Worm (Caenorhabditis elegans) whole organism, L1 larva: ENCODE measurements around the gene acer-1.

Source experiments
- C04F5.9 ChIP-seq: sonication (generic microtip); optimal IDR thresholded peaks from 2 replicates; lab custom pipeline; 2016; ENCODE audit warnings: missing genetic modification characterization, missing compliant biosample characterization
- C16A3.4 ChIP-seq: fragments of 150-350 bp; optimal IDR thresholded peaks from 2 replicates; lab custom pipeline; 2014; ENCODE audit warnings: missing biosample characterization, missing genetic modification characterization
- C34B4.2 ChIP-seq: sonication (generic microtip); optimal IDR thresholded peaks from 2 replicates; lab custom pipeline; 2017; ENCODE audit warnings: mild to moderate bottlenecking, missing genetic modification characterization, missing compliant biosample characterization
- aha-1 ChIP-seq: fragments of 150-350 bp; optimal IDR thresholded peaks from 2 replicates; lab custom pipeline; 2014; ENCODE audit warnings: missing biosample characterization, missing genetic modification characterization
- ama-1 ChIP-seq: fragments of 150-350 bp; optimal IDR thresholded peaks from 2 replicates; lab custom pipeline; 2014
- blmp-1 ChIP-seq: fragments of 150-350 bp; optimal IDR thresholded peaks from 2 replicates; lab custom pipeline; 2014; ENCODE audit warnings: missing biosample characterization, missing genetic modification characterization
- ceh-63 ChIP-seq: fragments of 200-800 bp; sonication (Bioruptor generic); optimal IDR thresholded peaks from 2 replicates; lab custom pipeline; 2018; ENCODE audit warnings: mild to moderate bottlenecking, missing genetic modification characterization, missing compliant biosample characterization
- ceh-8 ChIP-seq: fragments of 200-800 bp; sonication (Bioruptor generic); optimal IDR thresholded peaks from 2 replicates; lab custom pipeline; 2018; ENCODE audit warnings: mild to moderate bottlenecking, missing genetic modification characterization, moderate library complexity, missing compliant biosample characterization
- ceh-82 ChIP-seq, 3 experiments: fragments of 150-350 bp in 1 of 3; sonication (generic microtip) in 2 of 3; optimal IDR thresholded peaks; 2 replicates each; lab custom pipeline; 2014 to 2017; ENCODE audit warnings: missing biosample characterization in 3 of 3, missing genetic modification characterization in 3 of 3
- ceh-88 ChIP-seq: fragments of 200-800 bp; sonication (Bioruptor generic); IDR thresholded peaks from 2 replicates; pipeline ENCODE4 v1.3.6; 2022; ENCODE audit warnings: missing genetic modification characterization, missing compliant biosample characterization
- dpl-1 ChIP-seq, 3 experiments: fragments of 150-350 bp in 2 of 3; sonication (generic microtip) in 1 of 3; optimal IDR thresholded peaks; 2 replicates each; lab custom pipeline; 2014 to 2017; ENCODE audit warnings: missing biosample characterization in 3 of 3, missing genetic modification characterization in 3 of 3, missing genetic modification reagents in 3 of 3
- dsc-1 ChIP-seq: sonication (generic microtip); optimal IDR thresholded peaks from 2 replicates; lab custom pipeline; 2016; ENCODE audit warnings: mild to moderate bottlenecking, missing genetic modification characterization, missing compliant biosample characterization
- elt-2 ChIP-seq: sonication (generic microtip); optimal IDR thresholded peaks from 2 replicates; lab custom pipeline; 2016; ENCODE audit warnings: missing genetic modification characterization, mild to moderate bottlenecking, inconsistent platforms, missing compliant biosample characterization, missing genetic modification reagents
- fkh-10 ChIP-seq: sonication (generic microtip); optimal IDR thresholded peaks from 2 replicates; lab custom pipeline; 2017; ENCODE audit warnings: missing biosample characterization, missing genetic modification reagents, missing genetic modification characterization
- fkh-4 ChIP-seq: sonication (generic microtip); optimal IDR thresholded peaks from 2 replicates; lab custom pipeline; 2016; ENCODE audit warnings: missing compliant biosample characterization, missing genetic modification characterization, borderline replicate concordance
- fkh-8 ChIP-seq: sonication (generic microtip); optimal IDR thresholded peaks from 2 replicates; lab custom pipeline; 2016; ENCODE audit warnings: mild to moderate bottlenecking, missing genetic modification characterization, missing compliant biosample characterization
- grh-1 ChIP-seq: fragments of 200-800 bp; sonication (Bioruptor generic); IDR thresholded peaks from 2 replicates; pipeline ENCODE4 v1.3.6; 2022; ENCODE audit warnings: missing genetic modification reagents, missing genetic modification characterization, missing compliant biosample characterization
- hlh-17 ChIP-seq: fragments of 200-800 bp; sonication (Bioruptor generic); optimal IDR thresholded peaks from 2 replicates; lab custom pipeline; 2018; ENCODE audit warnings: missing genetic modification characterization, mild to moderate bottlenecking, missing compliant biosample characterization, moderate library complexity, borderline replicate concordance
- hlh-4 ChIP-seq: sonication (generic microtip); optimal IDR thresholded peaks from 2 replicates; lab custom pipeline; 2016; ENCODE audit warnings: mild to moderate bottlenecking, missing genetic modification characterization, missing compliant biosample characterization
- irx-1 ChIP-seq: sonication (generic microtip); optimal IDR thresholded peaks from 2 replicates; lab custom pipeline; 2016; ENCODE audit warnings: missing genetic modification characterization, missing compliant biosample characterization
- isw-1 ChIP-seq: fragments of 200-800 bp; sonication (Bioruptor generic); IDR thresholded peaks from 2 replicates; pipeline ENCODE4 v1.3.6; 2022; ENCODE audit warnings: missing genetic modification characterization, missing compliant biosample characterization
- lin-13 ChIP-seq: fragments of 150-350 bp; optimal IDR thresholded peaks from 2 replicates; lab custom pipeline; 2014; ENCODE audit warnings: missing biosample characterization, missing genetic modification reagents, missing genetic modification characterization
- lin-15B ChIP-seq: fragments of 150-350 bp; sonication (generic microtip); optimal IDR thresholded peaks from 3 replicates; lab custom pipeline; 2014; ENCODE audit warnings: missing biosample characterization, missing genetic modification characterization
- lir-3 ChIP-seq: sonication (generic microtip); optimal IDR thresholded peaks from 2 replicates; lab custom pipeline; 2016; ENCODE audit warnings: mild to moderate bottlenecking, missing genetic modification characterization, moderate library complexity, missing compliant biosample characterization; ENCODE audit not compliant: poor library complexity
- lsy-2 ChIP-seq, 2 experiments: fragments of 150-350 bp; optimal IDR thresholded peaks; 2 replicates each; lab custom pipeline; 2014; ENCODE audit warnings: missing biosample characterization in 2 of 2, missing genetic modification characterization in 2 of 2
- mab-9 ChIP-seq: fragments of 200-800 bp; sonication (Bioruptor generic); IDR thresholded peaks from 2 replicates; pipeline ENCODE4 v1.3.6; 2022; ENCODE audit warnings: missing genetic modification reagents, missing genetic modification characterization, missing compliant biosample characterization
- mdl-1 ChIP-seq, 2 experiments: fragments of 150-350 bp; optimal IDR thresholded peaks; 2 replicates each; lab custom pipeline; 2014 to 2017; ENCODE audit warnings: missing biosample characterization in 2 of 2, missing genetic modification characterization in 2 of 2, inconsistent platforms in 1 of 2
- mef-2 ChIP-seq: fragments of 150-350 bp; optimal IDR thresholded peaks from 2 replicates; lab custom pipeline; 2014; ENCODE audit warnings: missing biosample characterization, missing genetic modification characterization
- mep-1 ChIP-seq: fragments of 150-350 bp; optimal IDR thresholded peaks from 2 replicates; lab custom pipeline; 2014; ENCODE audit warnings: missing biosample characterization, missing genetic modification characterization
- nhr-11 ChIP-seq: fragments of 150-350 bp; optimal IDR thresholded peaks from 2 replicates; lab custom pipeline; 2014; ENCODE audit warnings: missing biosample characterization, missing genetic modification characterization
- nhr-19 ChIP-seq: fragments of 200-800 bp; sonication (Bioruptor generic); conservative IDR thresholded peaks from 2 replicates; pipeline ENCODE4 v1.3.6; 2022; ENCODE audit warnings: missing genetic modification characterization, missing compliant biosample characterization
- nhr-28 ChIP-seq: fragments of 150-350 bp; optimal IDR thresholded peaks from 2 replicates; lab custom pipeline; 2014; ENCODE audit warnings: missing biosample characterization, missing genetic modification characterization
- nhr-77 ChIP-seq: fragments of 150-350 bp; optimal IDR thresholded peaks from 2 replicates; lab custom pipeline; 2014; ENCODE audit warnings: missing biosample characterization, missing genetic modification characterization
- nhr-84 ChIP-seq: sonication (generic microtip); optimal IDR thresholded peaks from 2 replicates; lab custom pipeline; 2017; ENCODE audit warnings: missing biosample characterization, missing genetic modification characterization
- nhr-90 ChIP-seq: sonication (generic microtip); optimal IDR thresholded peaks from 2 replicates; lab custom pipeline; 2016; ENCODE audit warnings: mild to moderate bottlenecking, missing genetic modification characterization, missing compliant biosample characterization; ENCODE audit not compliant: poor library complexity
- pag-3 ChIP-seq: sonication (generic microtip); optimal IDR thresholded peaks from 2 replicates; lab custom pipeline; 2017; ENCODE audit warnings: missing genetic modification characterization, mild to moderate bottlenecking, missing compliant biosample characterization, antibody characterized with exemption, borderline replicate concordance; ENCODE audit not compliant: insufficient read depth
- pqm-1 ChIP-seq: sonication (generic microtip); optimal IDR thresholded peaks from 3 replicates; lab custom pipeline; 2017; ENCODE audit warnings: missing biosample characterization, missing genetic modification characterization
- rnt-1 ChIP-seq: sonication (generic microtip); optimal IDR thresholded peaks from 2 replicates; lab custom pipeline; 2016; ENCODE audit warnings: mild to moderate bottlenecking, missing genetic modification characterization, moderate library complexity, missing compliant biosample characterization
- snpc-4 ChIP-seq: fragments of 150-350 bp; optimal IDR thresholded peaks from 2 replicates; lab custom pipeline; 2014; ENCODE audit warnings: missing biosample characterization, missing genetic modification characterization
- snu-23 ChIP-seq: sonication (generic microtip); optimal IDR thresholded peaks from 2 replicates; lab custom pipeline; 2016; ENCODE audit warnings: missing genetic modification characterization, missing compliant biosample characterization
- sox-4 ChIP-seq: sonication (generic microtip); optimal IDR thresholded peaks from 2 replicates; lab custom pipeline; 2016; ENCODE audit warnings: missing genetic modification characterization, missing compliant biosample characterization
- sup-37 ChIP-seq: fragments of 200-800 bp; sonication (Bioruptor generic); optimal IDR thresholded peaks from 2 replicates; lab custom pipeline; 2018; ENCODE audit warnings: mild to moderate bottlenecking, missing genetic modification characterization, missing compliant biosample characterization
- tbx-2 ChIP-seq: sonication (generic microtip); optimal IDR thresholded peaks from 2 replicates; lab custom pipeline; 2016; ENCODE audit warnings: missing genetic modification characterization, missing compliant biosample characterization
- tlp-1 ChIP-seq: fragments of 150-350 bp; optimal IDR thresholded peaks from 2 replicates; lab custom pipeline; 2014; ENCODE audit warnings: missing biosample characterization, missing genetic modification characterization
- unc-130 ChIP-seq: fragments of 150-350 bp; optimal IDR thresholded peaks from 2 replicates; lab custom pipeline; 2017; ENCODE audit warnings: missing biosample characterization, missing genetic modification characterization, inconsistent platforms
- unc-30 ChIP-seq: sonication (generic microtip); optimal IDR thresholded peaks from 2 replicates; lab custom pipeline; 2017; ENCODE audit warnings: missing biosample characterization, missing genetic modification characterization
- unc-62 ChIP-seq: fragments of 150-350 bp; optimal IDR thresholded peaks from 2 replicates; lab custom pipeline; 2014; ENCODE audit warnings: missing biosample characterization, missing genetic modification reagents, missing genetic modification characterization
- unc-86 ChIP-seq: sonication (generic microtip); optimal IDR thresholded peaks from 2 replicates; lab custom pipeline; 2016; ENCODE audit warnings: missing genetic modification characterization, missing compliant biosample characterization
- vab-15 ChIP-seq: sonication (generic microtip); optimal IDR thresholded peaks from 2 replicates; lab custom pipeline; 2017; ENCODE audit warnings: missing genotype, mild to moderate bottlenecking, missing genetic modification characterization, missing compliant biosample characterization
- xbp-1 ChIP-seq: sonication (generic microtip); optimal IDR thresholded peaks from 2 replicates; lab custom pipeline; 2016; ENCODE audit warnings: missing genetic modification characterization, missing compliant biosample characterization
- zip-4 ChIP-seq: fragments of 200-800 bp; sonication (Bioruptor generic); optimal IDR thresholded peaks from 2 replicates; lab custom pipeline; 2018; ENCODE audit warnings: mild to moderate bottlenecking, missing genetic modification characterization, moderate library complexity, missing compliant biosample characterization
- ztf-11 ChIP-seq, 2 experiments: sonication (generic microtip); optimal IDR thresholded peaks; 2 replicates each; lab custom pipeline; 2016 to 2017; ENCODE audit warnings: missing genetic modification characterization in 2 of 2, missing biosample characterization in 1 of 2, missing compliant biosample characterization in 1 of 2
- ztf-4 ChIP-seq: fragments of 150-350 bp; optimal IDR thresholded peaks from 2 replicates; lab custom pipeline; 2014; ENCODE audit warnings: missing biosample characterization, missing genetic modification characterization

acer-1 gene

DNA sequence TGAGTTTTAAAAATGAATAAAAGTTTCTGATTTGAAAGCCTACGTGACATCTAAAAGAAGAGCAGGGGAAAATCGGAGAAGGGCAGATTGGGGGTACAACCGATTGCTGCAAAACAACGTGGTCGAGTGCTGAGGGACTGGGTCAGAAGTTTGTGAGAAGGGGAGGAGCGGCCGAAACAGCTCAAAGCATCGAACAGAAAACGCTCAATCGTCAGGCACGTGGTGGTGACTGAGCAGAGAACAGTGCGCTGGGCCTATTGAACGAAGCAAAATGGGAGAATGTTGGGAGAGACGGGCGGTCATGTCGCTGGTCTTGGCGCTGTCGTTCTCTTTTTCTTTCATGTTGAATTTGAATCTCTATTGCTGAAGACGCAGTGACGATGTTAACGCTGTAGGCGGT, 976 bp upstream of the acer-1 start (continued):
- TF ChIP-seq tbx-2 (tag; lab: Kevin White, UChicago), result peak; percentile 48
- TF ChIP-seq sox-4 (tag; lab: Kevin White, UChicago), result no peak
- no peak for TF ChIP-seq aha-1
- no peak for TF ChIP-seq nhr-28 (tag; lab: Kevin White, UChicago)
- TF ChIP-seq lsy-2 (tag; optimal IDR thresholded peaks at IDR 0.05; lab: Kevin White, UChicago), result peak; percentile 50 to 65
- TF ChIP-seq nhr-84 (tag; lab: Kevin White, UChicago), result no peak
- TF ChIP-seq mab-9 (GFP tag; lab: Robert Waterston, UW), result no peak
- TF ChIP-seq snu-23 (GFP tag; lab: Kevin White, UChicago), result peak; percentile 83
- TF ChIP-seq snpc-4 (tag; lab: Kevin White, UChicago), result peak; percentile 7
- TF ChIP-seq nhr-77 (tag; lab: Kevin White, UChicago), result no peak
- TF ChIP-seq pag-3 (tag; lab: Kevin White, UChicago), result no peak
- 0 out of 2 replicates have a peak, but pooled peaks have one; percentile 9 for TF ChIP-seq grh-1 (GFP tag; lab: Robert Waterston, UW)
- no peak for TF ChIP-seq tlp-1
- TF ChIP-seq fkh-10 (GFP tag; lab: Kevin White, UChicago), result no peak
- TF ChIP-seq lin-15B, result no peak
- TF ChIP-seq mef-2 (tag; lab: Kevin White, UChicago), result no peak
- no peak for TF ChIP-seq sup-37 (GFP tag; lab: Kevin White, UChicago)
- peak; percentile 83 for TF ChIP-seq unc-130 (tag; lab: Kevin White, UChicago)
- TF ChIP-seq ama-1 (lab: Kevin White, UChicago), result peak; percentile 49
- TF ChIP-seq vab-15, result no peak
- peak; percentile 31 for TF ChIP-seq lin-13 (GFP tag; lab: Kevin White, UChicago)
- no peak for TF ChIP-seq hlh-17
- no peak for TF ChIP-seq mep-1
- TF ChIP-seq xbp-1, result peak; percentile 14
- no peak for TF ChIP-seq blmp-1 (tag; lab: Kevin White, UChicago)
- TF ChIP-seq unc-30 (tag; lab: Kevin White, UChicago), result no peak
- peak; percentile 96 for TF ChIP-seq nhr-19
- no peak for TF ChIP-seq fkh-4 (tag; lab: Kevin White, UChicago)
- no peak for TF ChIP-seq zip-4 (GFP tag; lab: Kevin White, UChicago)
- TF ChIP-seq irx-1 (tag; lab: Kevin White, UChicago), result peak; percentile 5
- no peak for TF ChIP-seq C34B4.2
- TF ChIP-seq ceh-8 (GFP tag; lab: Kevin White, UChicago), result no peak
- peak; percentile 70 for TF ChIP-seq C16A3.4
- no peak for TF ChIP-seq ceh-82 (tag; optimal IDR thresholded peaks at IDR 0.05; lab: Kevin White, UChicago)
- TF ChIP-seq pqm-1 (tag; lab: Kevin White, UChicago), result no peak
- peak; percentile 4 for TF ChIP-seq nhr-90 (tag; lab: Kevin White, UChicago)
- TF ChIP-seq rnt-1 (tag; lab: Kevin White, UChicago), result peak; percentile 40
- peak; percentile 8 for TF ChIP-seq fkh-8 (tag; lab: Kevin White, UChicago)
- peak; percentile 7 for TF ChIP-seq dsc-1 (tag; lab: Kevin White, UChicago)
- no peak for TF ChIP-seq unc-62 (GFP tag; lab: Kevin White, UChicago)
- TF ChIP-seq mdl-1 (tag; optimal IDR thresholded peaks at IDR 0.05; lab: Kevin White, UChicago), result peak in 1 of 2 experiments; percentile 95
- no peak for TF ChIP-seq ceh-88 (GFP tag; lab: Robert Waterston, UW)
- 0 out of 2 replicates have a peak, but pooled peaks have one; percentile 1 for TF ChIP-seq isw-1 (GFP tag; lab: Robert Waterston, UW)
- TF ChIP-seq ztf-4 (tag; lab: Kevin White, UChicago), result peak; percentile 43
- no peak for TF ChIP-seq ztf-11 (tag; optimal IDR thresholded peaks at IDR 0.05; lab: Kevin White, UChicago)
- no peak for TF ChIP-seq nhr-11
- peak; percentile 29 for TF ChIP-seq lir-3 (tag; lab: Kevin White, UChicago)
- TF ChIP-seq hlh-4, result no peak
- no peak for TF ChIP-seq elt-2 (tag; lab: Kevin White, UChicago)
- TF ChIP-seq ceh-63, result no peak
- TF ChIP-seq C04F5.9, result no peak
- TF ChIP-seq unc-86 (tag; lab: Kevin White, UChicago), result no peak
- peak in 2 of 3 experiments; percentile 15 to 38 for TF ChIP-seq dpl-1 (GFP tag; optimal IDR thresholded peaks at IDR 0.05; lab: Kevin White, UChicago)
